Fruit fly (Drosophila melanogaster): ENCODE measurements around the gene Cad96Ca.

Cad96Ca gene

DNA sequence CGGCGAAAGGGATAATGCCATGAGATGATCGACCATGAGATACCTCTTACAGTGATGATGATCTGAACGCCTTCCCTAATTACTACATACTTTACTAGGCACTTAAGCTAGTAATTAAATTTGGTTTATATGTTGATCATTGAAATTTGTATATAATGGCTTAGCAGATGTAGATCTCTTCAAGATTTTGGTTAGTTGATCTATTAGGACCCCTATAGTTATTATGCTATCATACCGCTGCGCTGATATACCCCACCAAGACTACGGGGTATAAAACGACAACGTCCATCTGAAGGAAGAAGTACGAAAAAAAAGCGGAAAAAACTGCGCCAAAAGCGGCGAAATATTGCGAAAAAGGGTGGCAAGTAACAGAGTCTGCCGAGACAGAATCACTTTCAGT is 33.8 kb downstream of the Cad96Ca start (continued):
- TF ChIP-seq CkIIα-i1 (GFP tag; IDR thresholded peaks at IDR 0.05) (no peak), grn (GFP tag; optimal IDR thresholded peaks at IDR 0.05) (no peak), bigmax (GFP tag; optimal IDR thresholded peaks at IDR 0.05) (no peak), mld (GFP tag; IDR thresholded peaks at IDR 0.05; ENCODE audit: partially characterized antibody) (no peak), CG6689 (GFP tag; IDR thresholded peaks at IDR 0.05) (peak; percentile 50; the same call in 1 of the 2 replicates), bcd (GFP tag; optimal IDR thresholded peaks at IDR 0.05) (peak; percentile 20), CG13775 (GFP tag; optimal IDR thresholded peaks at IDR 0.05) (peak; percentile 5), Ada2b (GFP tag; IDR thresholded peaks at IDR 0.05) (no peak), CG8089 (GFP tag; optimal IDR thresholded peaks at IDR 0.05) (no peak), repo (GFP tag; optimal IDR thresholded peaks at IDR 0.05) (no peak), CG2875 (GFP tag; optimal IDR thresholded peaks at IDR 0.05) (no peak), CG17361 (GFP tag; IDR thresholded peaks at IDR 0.05) (peak; percentile 61), Hr51 (GFP tag; optimal IDR thresholded peaks at IDR 0.05) (no peak), CG6854 (GFP tag; optimal IDR thresholded peaks at IDR 0.05) (no peak), bbx (GFP tag; IDR thresholded peaks at IDR 0.05; ENCODE audit: partially characterized antibody) (no peak), CG12236 (GFP tag; optimal IDR thresholded peaks at IDR 0.05) (no peak), CG12744 (GFP tag; optimal IDR thresholded peaks at IDR 0.05) (no peak), Optix (GFP tag; IDR thresholded peaks at IDR 0.05) (no peak), pan (optimal IDR thresholded peaks at IDR 0.05) (peak in 1 of 2 experiments; percentile 77), pan (GFP tag; optimal IDR thresholded peaks at IDR 0.05 in 1 of 2, IDR thresholded peaks at IDR 0.05 in 1 of 2) (peak in 1 of 2 experiments; percentile 66), prd (optimal IDR thresholded peaks at IDR 0.05) (no peak), prd (GFP tag; IDR thresholded peaks at IDR 0.05) (peak; percentile 57), trh (GFP tag; optimal IDR thresholded peaks at IDR 0.05) (no peak), Abd-B (GFP tag; optimal IDR thresholded peaks at IDR 0.05) (peak; percentile 7), CG17829 (tag; optimal IDR thresholded peaks at IDR 0.05) (peak; percentile 57), nmo (GFP tag; optimal IDR thresholded peaks at IDR 0.05) (peak; percentile 41), dimm (GFP tag; IDR thresholded peaks at IDR 0.05) (no peak), run (tag; optimal IDR thresholded peaks at IDR 0.05) (no peak), CG4404 (GFP tag; IDR thresholded peaks at IDR 0.05) (peak; percentile 55), caup (GFP tag; optimal IDR thresholded peaks at IDR 0.05; ENCODE audit: severe bottlenecking) (no peak), dmrt11E (tag; optimal IDR thresholded peaks at IDR 0.05) (peak; percentile 71), vfl (GFP tag; optimal IDR thresholded peaks at IDR 0.05) (no peak), CG10431 (GFP tag; optimal IDR thresholded peaks at IDR 0.05) (no peak), CG11696 (GFP tag; IDR thresholded peaks at IDR 0.05) (no peak), scrt (GFP tag; optimal IDR thresholded peaks at IDR 0.05) (no peak), lilli (GFP tag; optimal IDR thresholded peaks at IDR 0.05) (no peak), odd (GFP tag; optimal IDR thresholded peaks at IDR 0.05) (no peak), CG9817 (tag; optimal IDR thresholded peaks at IDR 0.05) (no peak), ab (GFP tag; optimal IDR thresholded peaks at IDR 0.05) (no peak), Sox100B (GFP tag; optimal IDR thresholded peaks at IDR 0.05) (peak; percentile 12), dan (GFP tag; IDR thresholded peaks at IDR 0.05) (no peak), B-H2 (GFP tag; optimal IDR thresholded peaks at IDR 0.05) (no peak), Camta (GFP tag; optimal IDR thresholded peaks at IDR 0.05) (no peak), CrebB (tag; optimal IDR thresholded peaks at IDR 0.05) (no peak), CG30403 (GFP tag; optimal IDR thresholded peaks at IDR 0.05) (peak; percentile 14), CG14441 (GFP tag; IDR thresholded peaks at IDR 0.05) (no peak), tgo (GFP tag; IDR thresholded peaks at IDR 0.05) (no peak), trem (tag; optimal IDR thresholded peaks at IDR 0.05) (peak; percentile 33), TFAM (GFP tag; optimal IDR thresholded peaks at IDR 0.05) (no peak), lola (GFP tag; optimal IDR thresholded peaks at IDR 0.05) (peak in 1 of 3 experiments; percentile 55), CG17912 (GFP tag; optimal IDR thresholded peaks at IDR 0.05) (no peak), corto (GFP tag; optimal IDR thresholded peaks at IDR 0.05) (no peak)
